Worm (Caenorhabditis elegans): Measurements from ENCODE around the gene rpb-6.

DNA sequence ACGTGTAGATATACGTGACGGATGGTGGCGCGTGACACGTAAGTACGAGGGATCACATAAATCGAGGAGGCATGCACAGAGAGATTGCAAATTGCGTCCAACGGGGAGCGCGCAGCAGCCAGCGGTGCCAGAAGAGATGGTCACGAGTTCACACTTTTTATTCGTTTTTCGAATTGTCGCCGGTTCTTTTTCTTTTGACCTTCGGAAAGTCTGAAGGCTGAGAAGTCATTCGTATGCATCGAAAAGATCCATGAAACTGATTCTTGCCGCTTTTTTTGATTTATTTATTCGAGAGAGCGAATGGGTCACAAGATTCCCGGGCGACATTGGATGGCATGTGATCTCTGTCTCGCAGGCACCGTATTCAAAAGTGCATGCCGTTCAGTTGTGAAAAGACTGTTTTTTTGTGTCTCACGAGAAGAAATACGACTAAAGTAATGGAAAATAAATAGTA lies 20.2 kb upstream of the rpb-6 start:
- TF ChIP-seq F55B11.4 (tag; optimal IDR thresholded peaks at IDR 0.05; ENCODE audit: borderline replicate concordance, insufficient read depth): no peak
- TF ChIP-seq rec-8 (tag; optimal IDR thresholded peaks at IDR 0.05): no peak
- no peak for TF ChIP-seq nfya-1 (tag; optimal IDR thresholded peaks at IDR 0.05; ENCODE audit: borderline replicate concordance, insufficient read depth)

Measured in whole organism, young adult.